Worm (Caenorhabditis elegans) whole organism, early embryonic: ENCODE results near the gene Y39H10A.1.

Experiments
- B0310.2 ChIP-seq: sonication (generic microtip); optimal IDR thresholded peaks from 2 replicates; lab custom pipeline; 2016; ENCODE audit warnings: mild to moderate bottlenecking, missing genetic modification characterization, missing compliant biosample characterization
- F13C5.2 ChIP-seq: sonication (generic microtip); optimal IDR thresholded peaks from 2 replicates; lab custom pipeline; 2017; ENCODE audit warnings: mild to moderate bottlenecking, missing genetic modification characterization, inconsistent platforms, missing compliant biosample characterization
- aly-1 ChIP-seq: sonication (generic microtip); optimal IDR thresholded peaks from 2 replicates; lab custom pipeline; 2016; ENCODE audit warnings: missing genetic modification characterization, missing compliant biosample characterization
- ama-1 ChIP-seq: fragments of 150-350 bp; optimal IDR thresholded peaks from 2 replicates; lab custom pipeline; 2014
- ceh-13 ChIP-seq: fragments of 200-800 bp; sonication (Bioruptor generic); optimal IDR thresholded peaks from 2 replicates; lab custom pipeline; 2018; ENCODE audit warnings: mild to moderate bottlenecking, missing genetic modification characterization, missing compliant biosample characterization
- ceh-36 ChIP-seq: sonication (generic microtip); optimal IDR thresholded peaks from 2 replicates; lab custom pipeline; 2016; ENCODE audit warnings: missing genetic modification characterization, inconsistent platforms, missing compliant biosample characterization
- ets-7 ChIP-seq: sonication (generic microtip); optimal IDR thresholded peaks from 2 replicates; lab custom pipeline; 2016; ENCODE audit warnings: missing genotype, missing genetic modification characterization, missing compliant biosample characterization
- flt-1 ChIP-seq: fragments of 200-800 bp; sonication (Bioruptor generic); IDR thresholded peaks from 2 replicates; pipeline ENCODE4 v1.3.6; 2022; ENCODE audit warnings: missing genetic modification characterization, missing compliant biosample characterization
- hmbx-1 ChIP-seq: sonication (generic microtip); optimal IDR thresholded peaks from 2 replicates; lab custom pipeline; 2016; ENCODE audit warnings: mild to moderate bottlenecking, missing genetic modification characterization, missing compliant biosample characterization
- hmg-4 ChIP-seq: fragments of 200-800 bp; sonication (Bioruptor generic); optimal IDR thresholded peaks from 2 replicates; lab custom pipeline; 2018; ENCODE audit warnings: mild to moderate bottlenecking, missing genetic modification characterization, missing compliant biosample characterization
- hnd-1 ChIP-seq: sonication (generic microtip); optimal IDR thresholded peaks from 2 replicates; lab custom pipeline; 2016; ENCODE audit warnings: missing genetic modification characterization, missing compliant biosample characterization
- pes-1 ChIP-seq: fragments of 200-800 bp; sonication (Bioruptor generic); IDR thresholded peaks from 2 replicates; pipeline ENCODE4 v1.3.6; 2022; ENCODE audit warnings: missing genetic modification reagents, missing genetic modification characterization, missing compliant biosample characterization
- scrt-1 ChIP-seq: fragments of 200-800 bp; sonication (Bioruptor generic); IDR thresholded peaks from 2 replicates; pipeline ENCODE4 v1.3.6; 2022; ENCODE audit warnings: missing genetic modification characterization, missing compliant biosample characterization
- sea-1 ChIP-seq: fragments of 200-800 bp; sonication (Bioruptor generic); conservative IDR thresholded peaks from 2 replicates; pipeline ENCODE4 v1.3.6; 2022; ENCODE audit warnings: missing genetic modification characterization, missing compliant biosample characterization
- tbx-11 ChIP-seq: fragments of 200-800 bp; sonication (Bioruptor generic); IDR thresholded peaks from 2 replicates; pipeline ENCODE4 v1.3.6; 2022; ENCODE audit warnings: missing genetic modification characterization, missing compliant biosample characterization
- tbx-37 ChIP-seq: fragments of 200-800 bp; sonication (Bioruptor generic); conservative IDR thresholded peaks from 2 replicates; pipeline ENCODE4 v1.3.6; 2022; ENCODE audit warnings: missing genetic modification reagents, missing genetic modification characterization, missing compliant biosample characterization
- tra-4 ChIP-seq: sonication (generic microtip); optimal IDR thresholded peaks from 2 replicates; lab custom pipeline; 2017; ENCODE audit warnings: missing genetic modification characterization, missing compliant biosample characterization

Gene Y39H10A.1

DNA sequence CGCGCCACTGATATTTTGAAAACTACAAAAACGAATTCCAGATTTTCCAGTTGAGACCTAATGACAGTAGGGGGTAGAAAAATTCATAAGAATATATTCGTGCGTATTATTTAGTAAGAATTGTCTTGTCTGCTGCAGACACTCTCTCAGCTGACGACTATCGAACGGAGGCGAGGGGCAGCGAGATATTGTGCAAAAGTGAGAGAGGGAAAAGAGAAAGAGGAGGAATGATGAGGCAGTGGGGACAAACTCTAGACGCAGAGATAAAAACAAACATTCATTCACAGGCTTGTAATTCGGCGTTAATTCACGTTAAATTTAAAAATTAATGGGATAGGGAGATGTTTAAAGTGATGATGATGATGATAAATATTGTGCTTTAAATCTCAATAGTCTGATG is 10.1 kb upstream of the Y39H10A.1 start, which contains the start of gene gid-7:
gid-7 (minus strand) TSS at position 188 of the 400 bp plus-strand sequence.
- TF ChIP-seq hmbx-1 (no peak), aly-1 (tag; lab: Kevin White, UChicago) (no peak)

DNA sequence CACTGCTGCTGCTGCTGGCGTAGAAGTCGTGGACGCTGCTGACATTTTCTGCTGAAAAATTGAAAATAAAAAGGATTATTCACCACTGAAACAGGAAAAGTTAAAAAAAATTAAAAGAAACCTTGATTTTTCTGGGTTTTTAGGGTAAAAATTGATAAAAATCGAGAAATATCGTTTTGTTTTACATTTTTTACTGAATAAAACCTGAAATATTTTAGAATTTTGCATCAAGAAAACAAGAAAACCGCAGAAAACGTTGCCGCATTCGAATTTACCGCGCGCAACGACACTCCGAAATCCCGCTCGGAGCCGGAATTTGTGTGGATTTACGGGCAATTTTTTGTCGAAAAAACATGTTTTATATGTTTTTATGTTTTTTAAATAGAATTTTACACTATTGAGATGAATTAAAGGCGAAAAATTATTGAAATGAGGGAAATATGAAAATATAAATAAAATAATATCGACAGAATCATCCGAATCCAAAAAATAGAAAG is 7.5 kb upstream of the Y39H10A.1 start, which contains the start of gene chk-1:
chk-1 (minus strand) TSS at position 51 of the 497 bp plus-strand sequence.
- TF ChIP-seq tbx-11 (GFP tag; lab: Robert Waterston, UW): no peak
- no peak for TF ChIP-seq ceh-13 (GFP tag; lab: Kevin White, UChicago)
- no peak for TF ChIP-seq pes-1 (GFP tag; lab: Robert Waterston, UW)
- no peak for TF ChIP-seq hmg-4
- peak; percentile 14 for TF ChIP-seq F13C5.2 (tag; lab: Kevin White, UChicago)

DNA sequence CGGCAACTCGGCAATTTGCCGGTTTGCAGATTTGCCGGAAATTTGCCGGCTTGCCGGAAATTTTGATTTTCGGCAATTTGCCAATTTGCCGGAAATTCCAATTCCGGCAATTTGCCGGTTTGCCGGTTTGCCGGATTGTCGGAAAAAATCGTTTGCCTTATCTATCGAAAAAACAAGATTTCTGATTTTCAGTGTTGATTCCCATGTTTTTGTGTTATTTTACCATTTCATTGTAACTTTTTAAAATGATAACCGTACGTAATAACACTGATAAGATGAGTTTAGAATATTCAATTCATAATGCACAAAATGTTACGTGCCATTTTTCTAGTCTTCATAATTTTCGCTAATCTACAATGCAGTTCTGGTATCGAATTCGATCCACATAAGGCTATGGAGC is 6.2 kb upstream of the Y39H10A.1 start, which contains the start of gene oac-55:
oac-55 (plus strand) TSS at position 301 of the 400 bp plus-strand sequence.
- TF ChIP-seq ama-1 (lab: Kevin White, UChicago) (no peak), hmg-4 (no peak), B0310.2 (no peak), aly-1 (tag; lab: Kevin White, UChicago) (no peak), pes-1 (GFP tag; lab: Robert Waterston, UW) (no peak), flt-1 (no peak), ceh-36 (tag; lab: Kevin White, UChicago) (no peak), ets-7 (tag; lab: Kevin White, UChicago) (no peak), hnd-1 (tag; lab: Kevin White, UChicago) (no peak), tbx-37 (no peak), scrt-1 (GFP tag; lab: Robert Waterston, UW) (no peak), hmbx-1 (no peak), sea-1 (no peak), tra-4 (tag; lab: Kevin White, UChicago) (no peak)

ce11 chrV:3761829-3762228 is 5.2 kb upstream of the Y39H10A.1 start:
- TF ChIP-seq pes-1 (GFP tag; lab: Robert Waterston, UW) (no peak), ceh-13 (GFP tag; lab: Kevin White, UChicago) (no peak), F13C5.2 (tag; lab: Kevin White, UChicago) (no peak), tbx-11 (GFP tag; lab: Robert Waterston, UW) (no peak), ceh-36 (tag; lab: Kevin White, UChicago) (no peak)

DNA sequence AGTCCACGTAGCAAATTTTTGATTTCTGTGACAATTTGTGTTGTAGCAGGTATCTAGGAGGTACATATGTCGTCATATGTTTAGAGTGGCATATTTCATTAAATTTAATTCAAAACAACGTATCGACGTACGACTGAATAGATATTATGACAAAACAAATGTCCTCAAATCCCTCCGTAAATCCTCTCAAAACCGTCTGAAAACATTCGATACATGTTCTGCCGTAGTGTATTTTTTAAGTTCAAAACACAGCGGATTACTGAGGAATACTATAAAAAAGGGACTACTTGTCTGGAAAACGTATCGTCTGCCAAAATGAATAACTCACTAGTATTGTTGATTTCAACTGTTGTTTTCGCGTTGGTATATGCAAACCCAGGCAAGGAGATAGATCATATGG is 1.3 kb downstream of the Y39H10A.1 start, which contains the start of gene R08E5.4:
R08E5.4 (plus strand) TSS at position 301 of the 400 bp plus-strand sequence.
- TF ChIP-seq ets-7 (tag; lab: Kevin White, UChicago): no peak
- no peak for TF ChIP-seq scrt-1 (GFP tag; lab: Robert Waterston, UW)
- no peak for TF ChIP-seq F13C5.2 (tag; lab: Kevin White, UChicago)
- TF ChIP-seq tra-4 (tag; lab: Kevin White, UChicago): no peak
- TF ChIP-seq sea-1: no peak
- TF ChIP-seq tbx-11 (GFP tag; lab: Robert Waterston, UW): no peak
- no peak for TF ChIP-seq B0310.2
- TF ChIP-seq flt-1: no peak
- no peak for TF ChIP-seq ama-1 (lab: Kevin White, UChicago)
- no peak for TF ChIP-seq hnd-1 (tag; lab: Kevin White, UChicago)
- TF ChIP-seq pes-1 (GFP tag; lab: Robert Waterston, UW): no peak
- no peak for TF ChIP-seq hmg-4
- no peak for TF ChIP-seq aly-1 (tag; lab: Kevin White, UChicago)
- TF ChIP-seq ceh-13 (GFP tag; lab: Kevin White, UChicago): no peak
- no peak for TF ChIP-seq ceh-36 (tag; lab: Kevin White, UChicago)
- TF ChIP-seq hmbx-1: no peak
- TF ChIP-seq tbx-37: no peak

DNA sequence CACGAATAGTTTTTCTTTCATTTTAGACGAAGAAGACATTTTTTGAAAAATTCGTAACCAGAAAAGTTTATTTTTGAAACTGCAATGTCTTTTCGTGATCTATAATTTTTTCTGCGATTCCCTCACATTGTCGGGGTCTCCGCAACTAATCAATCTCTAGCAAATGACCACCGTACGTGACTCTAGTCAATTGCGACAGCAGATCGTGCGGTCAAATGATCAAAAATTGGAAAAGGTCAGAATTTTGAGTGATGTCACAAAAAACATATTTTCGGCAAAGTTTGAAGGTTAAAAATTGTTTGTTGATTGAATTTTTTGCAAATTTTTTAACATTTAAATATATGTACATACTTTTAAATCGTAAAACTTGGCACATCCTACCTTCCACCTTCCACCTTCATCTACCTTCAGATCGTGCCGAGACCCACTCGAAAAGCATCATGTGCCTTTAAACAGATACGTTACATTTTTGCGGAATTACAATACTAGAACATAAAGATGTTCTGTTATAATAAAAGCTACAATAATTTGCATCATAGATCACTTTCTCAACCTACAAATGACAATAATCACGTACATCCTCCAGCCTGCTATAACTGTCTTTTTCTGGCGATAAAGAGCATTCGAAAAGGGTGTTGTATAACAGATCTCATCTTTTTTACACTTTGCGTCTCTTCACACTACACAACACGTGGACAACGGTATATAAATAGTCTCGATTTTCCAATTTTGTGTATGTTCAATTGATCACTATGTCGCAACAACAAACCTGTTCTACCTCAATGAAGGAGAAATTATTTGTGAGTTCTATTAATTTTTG is 4.6 kb downstream of the Y39H10A.1 start, which contains the start of the genes R08E5.1 and rips-1:
R08E5.1 (minus strand) TSS at position 82 of the 820 bp plus-strand sequence.
rips-1 (plus strand) TSS at position 585 of the 820 bp plus-strand sequence.
- TF ChIP-seq pes-1 (GFP tag; lab: Robert Waterston, UW) (no peak), tbx-37 (no peak), B0310.2 (no peak), flt-1 (no peak), ceh-36 (tag; lab: Kevin White, UChicago) (no peak), ama-1 (lab: Kevin White, UChicago) (no peak), hmbx-1 (no peak)

- TF ChIP-seq ceh-36 (tag; lab: Kevin White, UChicago): no peak
- no peak for TF ChIP-seq ama-1 (lab: Kevin White, UChicago)
Measured at ce11 chrV:3773618-3774017, 6.6 kb downstream of the Y39H10A.1 start.

DNA sequence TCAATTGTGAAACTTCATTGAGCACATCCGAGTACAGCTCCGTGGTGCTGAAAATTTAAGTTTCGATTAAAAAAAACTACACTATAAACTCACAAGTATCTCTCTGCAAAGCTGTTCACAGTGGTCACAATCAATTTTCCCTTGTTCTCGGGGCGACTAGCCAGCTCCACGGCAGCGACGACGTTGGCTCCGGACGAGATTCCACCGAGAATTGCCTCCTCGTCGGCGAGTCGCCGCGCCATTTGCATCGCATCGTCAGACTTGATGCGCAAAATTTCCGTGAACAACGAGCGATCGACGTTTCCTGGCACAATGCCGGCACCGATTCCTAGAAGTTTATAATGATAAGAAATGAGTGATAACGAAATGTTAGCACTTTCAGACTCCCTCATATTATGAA is 7.6 kb downstream of the Y39H10A.1 start:
- no peak for TF ChIP-seq B0310.2
- no peak for TF ChIP-seq hmg-4
- no peak for TF ChIP-seq pes-1 (GFP tag; lab: Robert Waterston, UW)
- no peak for TF ChIP-seq aly-1 (tag; lab: Kevin White, UChicago)
- TF ChIP-seq ceh-36 (tag; lab: Kevin White, UChicago): no peak
- TF ChIP-seq hnd-1 (tag; lab: Kevin White, UChicago): no peak
- no peak for TF ChIP-seq ceh-13 (GFP tag; lab: Kevin White, UChicago)
- no peak for TF ChIP-seq tbx-37
- no peak for TF ChIP-seq scrt-1 (GFP tag; lab: Robert Waterston, UW)
- TF ChIP-seq sea-1: no peak
- no peak for TF ChIP-seq tbx-11 (GFP tag; lab: Robert Waterston, UW)
- no peak for TF ChIP-seq ama-1 (lab: Kevin White, UChicago)
- no peak for TF ChIP-seq hmbx-1
- TF ChIP-seq ets-7 (tag; lab: Kevin White, UChicago): no peak
- no peak for TF ChIP-seq flt-1
- no peak for TF ChIP-seq tra-4 (tag; lab: Kevin White, UChicago)
- TF ChIP-seq F13C5.2 (tag; lab: Kevin White, UChicago): no peak
